Worm (Caenorhabditis elegans): ENCODE results near the gene T03F6.4.

- TF ChIP-seq him-1 (tag; optimal IDR thresholded peaks at IDR 0.05) (no peak), W03F9.2 (tag; optimal IDR thresholded peaks at IDR 0.05) (no peak)
These were observed 46.3 kb upstream of the T03F6.4 start, which contains the start of gene F53A2.3 for ce11 chrIII:13339672-13340071.
